Fruit fly (Drosophila melanogaster) whole organism, embryonic: ENCODE data around the gene mus302.

Source experiments
- Adf1 ChIP-seq: fragments of 200-800 bp; sonication (Bioruptor generic); IDR thresholded peaks from 2 replicates; pipeline ENCODE4 v1.3.6; 2022; ENCODE audit warnings: missing biosample characterization, missing genetic modification characterization
- Asciz ChIP-seq: fragments of 200-800 bp; sonication (Bioruptor generic); optimal IDR thresholded peaks from 2 replicates; lab custom pipeline; 2017; ENCODE audit warnings: missing biosample characterization, mild to moderate bottlenecking, missing genetic modification characterization, missing genetic modification reagents
- Atf3 ChIP-seq: fragments of 200-800 bp; sonication (Bioruptor generic); optimal IDR thresholded peaks from 3 replicates; lab custom pipeline; 2016; ENCODE audit warnings: missing biosample characterization, missing genetic modification characterization
- CG10462 ChIP-seq: fragments of 200-800 bp; sonication (Bioruptor generic); optimal IDR thresholded peaks from 2 replicates; lab custom pipeline; 2016; ENCODE audit warnings: missing biosample characterization, missing genetic modification characterization
- CG12659 ChIP-seq: fragments of 200-800 bp; sonication (Bioruptor generic); optimal IDR thresholded peaks from 3 replicates; lab custom pipeline; 2017; ENCODE audit warnings: mild to moderate bottlenecking, missing biosample characterization, missing genetic modification reagents, missing genetic modification characterization
- CG1647 ChIP-seq: fragments of 200-800 bp; sonication (Bioruptor generic); optimal IDR thresholded peaks from 3 replicates; lab custom pipeline; 2016; ENCODE audit warnings: missing biosample characterization, missing genetic modification characterization
- CG16779 ChIP-seq: fragments of 200-800 bp; sonication (Bioruptor generic); IDR thresholded peaks from 2 replicates; pipeline ENCODE4 v1.3.6; 2022; ENCODE audit warnings: missing biosample characterization, missing genetic modification characterization
- CG1792 ChIP-seq: fragments of 200-800 bp; sonication (Bioruptor generic); optimal IDR thresholded peaks from 2 replicates; lab custom pipeline; 2016; ENCODE audit warnings: missing biosample characterization, missing genetic modification characterization
- CG4360 ChIP-seq: fragments of 200-800 bp; sonication (Bioruptor generic); IDR thresholded peaks from 2 replicates; pipeline ENCODE4 v1.3.6; 2022; ENCODE audit warnings: missing biosample characterization, missing genetic modification characterization
- CG8290 ChIP-seq, 3 experiments: fragments of 200-800 bp; sonication (Bioruptor generic); optimal IDR thresholded peaks; 2 replicates each; lab custom pipeline; 2016 to 2019; ENCODE audit warnings: missing biosample characterization in 3 of 3, missing genetic modification characterization in 3 of 3, mild to moderate bottlenecking in 2 of 3, moderate library complexity in 1 of 3
- D19A ChIP-seq: fragments of 200-800 bp; optimal IDR thresholded peaks from 3 replicates; lab custom pipeline; 2019; ENCODE audit warnings: missing biosample characterization, mild to moderate bottlenecking, missing genetic modification characterization, moderate library complexity
- Deaf1 ChIP-seq: fragments of 200-800 bp; optimal IDR thresholded peaks from 3 replicates; lab custom pipeline; 2019; ENCODE audit warnings: missing biosample characterization, mild to moderate bottlenecking, missing genetic modification characterization, moderate library complexity
- Ets65A ChIP-seq: fragments of 200-800 bp; sonication (Bioruptor generic); peaks from one replicate; lab custom pipeline; 2016; ENCODE audit warnings: missing biosample characterization, missing genetic modification characterization
- Fer3 ChIP-seq: fragments of 200-800 bp; sonication (Bioruptor generic); optimal IDR thresholded peaks from 2 replicates; lab custom pipeline; 2018; ENCODE audit warnings: missing biosample characterization, mild to moderate bottlenecking, missing genetic modification characterization, moderate library complexity
- Hr39 ChIP-seq: fragments of >200 bp; optimal IDR thresholded peaks from 2 replicates; lab custom pipeline; 2017
- Hr78 ChIP-seq, 2 experiments: fragments of 200-800 bp in 1 of 2; fragments of >200 bp in 1 of 2; sonication (Bioruptor generic) in 1 of 2; optimal IDR thresholded peaks; 2 replicates each; lab custom pipeline; 2017 to 2019; ENCODE audit warnings: missing biosample characterization in 2 of 2, missing genetic modification characterization in 2 of 2, mild to moderate bottlenecking in 1 of 2, moderate library complexity in 1 of 2
- Med ChIP-seq: fragments of 200-800 bp; sonication (Bioruptor generic); peaks from one replicate; lab custom pipeline; 2016; ENCODE audit warnings: missing biosample characterization, missing genetic modification characterization, mild to moderate bottlenecking, inconsistent platforms, moderate library complexity
- Meics ChIP-seq: fragments of 200-800 bp; sonication (Bioruptor generic); optimal IDR thresholded peaks from 2 replicates; lab custom pipeline; 2017; ENCODE audit warnings: missing biosample characterization, mild to moderate bottlenecking, missing genetic modification characterization
- NFAT ChIP-seq: fragments of 200-800 bp; sonication (Bioruptor generic); IDR thresholded peaks from 2 replicates; pipeline ENCODE4 v1.3.6; 2022; ENCODE audit warnings: missing biosample characterization, missing genetic modification characterization
- Sox100B ChIP-seq: fragments of 200-800 bp; sonication (Bioruptor generic); optimal IDR thresholded peaks from 3 replicates; lab custom pipeline; 2018; ENCODE audit warnings: missing biosample characterization, mild to moderate bottlenecking, missing genetic modification characterization
- Xbp1 ChIP-seq: fragments of 200-800 bp; sonication (Bioruptor generic); optimal IDR thresholded peaks from 3 replicates; lab custom pipeline; 2016; ENCODE audit warnings: missing biosample characterization, mild to moderate bottlenecking, missing genetic modification characterization
- abd-A ChIP-seq: fragments of 200-800 bp; sonication (Bioruptor generic); optimal IDR thresholded peaks from 3 replicates; lab custom pipeline; 2019; ENCODE audit warnings: missing biosample characterization, mild to moderate bottlenecking, missing genetic modification characterization, moderate library complexity
- ara ChIP-seq: fragments of 200-800 bp; sonication (Bioruptor generic); IDR thresholded peaks from 2 replicates; pipeline ENCODE4 v1.3.6; 2022; ENCODE audit warnings: missing biosample characterization, missing genetic modification characterization
- chinmo ChIP-seq: fragments of 200-800 bp; sonication (Bioruptor generic); IDR thresholded peaks from 4 replicates; pipeline ENCODE4 v1.3.6; 2022; ENCODE audit warnings: missing biosample characterization, missing genetic modification characterization; ENCODE audit not compliant: partially characterized antibody
- corto ChIP-seq: fragments of 200-800 bp; sonication (Bioruptor generic); optimal IDR thresholded peaks from 2 replicates; lab custom pipeline; 2016; ENCODE audit warnings: missing biosample characterization, mild to moderate bottlenecking, missing genetic modification characterization, moderate library complexity
- da ChIP-seq: fragments of 200-800 bp; sonication (Bioruptor generic); optimal IDR thresholded peaks from 2 replicates; lab custom pipeline; 2016; ENCODE audit warnings: missing biosample characterization, missing genetic modification characterization
- dmrt11E ChIP-seq: fragments of 200-800 bp; sonication (Bioruptor generic); optimal IDR thresholded peaks from 3 replicates; lab custom pipeline; 2018; ENCODE audit warnings: missing biosample characterization, mild to moderate bottlenecking, missing genetic modification characterization, moderate library complexity
- esg ChIP-seq: fragments of 200-800 bp; sonication (Bioruptor generic); conservative IDR thresholded peaks from 2 replicates; pipeline ENCODE4 v1.3.6; 2022; ENCODE audit warnings: missing biosample characterization, missing genetic modification characterization
- gfzf ChIP-seq: fragments of 200-800 bp; sonication (Bioruptor generic); optimal IDR thresholded peaks from 2 replicates; lab custom pipeline; 2016; ENCODE audit warnings: missing biosample characterization, mild to moderate bottlenecking, missing genetic modification characterization, moderate library complexity
- nom ChIP-seq: fragments of 200-800 bp; sonication (Bioruptor generic); optimal IDR thresholded peaks from 2 replicates; lab custom pipeline; 2017; ENCODE audit warnings: missing biosample characterization, missing genetic modification characterization, mild to moderate bottlenecking, moderate library complexity, missing genetic modification reagents
- sens ChIP-seq: fragments of 200-800 bp; sonication (Bioruptor generic); peaks from one replicate; lab custom pipeline; 2016; ENCODE audit warnings: missing biosample characterization, missing genetic modification characterization
- seq ChIP-seq: fragments of 200-800 bp; sonication (Bioruptor generic); IDR thresholded peaks from 2 replicates; pipeline ENCODE4 v1.3.6; 2022; ENCODE audit warnings: missing biosample characterization, missing genetic modification characterization
- sob ChIP-seq: fragments of 200-800 bp; sonication (Bioruptor generic); IDR thresholded peaks from 2 replicates; pipeline ENCODE4 v1.3.6; 2022; ENCODE audit warnings: missing biosample characterization, missing genetic modification characterization
- vvl ChIP-seq: fragments of 200-800 bp; sonication (Bioruptor generic); IDR thresholded peaks from 2 replicates; pipeline ENCODE4 v1.3.6; 2022; ENCODE audit warnings: missing biosample characterization, missing genetic modification characterization

mus302 gene

dm6 chr3L:16818063-16818462, 38.5 kb upstream of the mus302 start (continued):
- TF ChIP-seq Hr39 (no peak), CG1647 (no peak), gfzf (no peak), CG10462 (GFP tag; lab: Kevin White, UChicago) (no peak), seq (no peak), corto (GFP tag; lab: Kevin White, UChicago) (peak; percentile 58), abd-A (tag; lab: Kevin White, UChicago) (no peak), esg (GFP tag; lab: Robert Waterston, UW) (no peak), sens (peak; percentile 55), da (GFP tag; lab: Kevin White, UChicago) (no peak), Atf3 (GFP tag; lab: Kevin White, UChicago) (no peak), Hr78 (GFP tag; optimal IDR thresholded peaks at IDR 0.05; lab: Kevin White, UChicago) (no peak), dmrt11E (tag; lab: Kevin White, UChicago) (peak; percentile 22)

- TF ChIP-seq NFAT (GFP tag; lab: Robert Waterston, UW) (0 out of 2 replicates have a peak, but pooled peaks have one; percentile 27), vvl (GFP tag; lab: Robert Waterston, UW) (peak; percentile 70), chinmo (GFP tag; lab: Robert Waterston, UW) (peak; percentile 77; the same call in 2 of the 4 replicates), Meics (GFP tag; lab: Kevin White, UChicago) (no peak), ara (no peak), Deaf1 (tag; lab: Kevin White, UChicago) (peak; percentile 12)
- TF ChIP-seq, all 482 proteins: peak for 4
Observed at dm6 chr3L:16813984-16814383, 34.4 kb upstream of the mus302 start.

- 0 out of 4 replicates have a peak, but pooled peaks have one; percentile 44 for TF ChIP-seq chinmo (GFP tag; lab: Robert Waterston, UW)
- no peak for TF ChIP-seq Xbp1 (GFP tag; lab: Kevin White, UChicago)
- TF ChIP-seq CG16779 (GFP tag; lab: Robert Waterston, UW), result no peak
- no peak for TF ChIP-seq CG8290 (GFP tag; optimal IDR thresholded peaks at IDR 0.05; lab: Kevin White, UChicago)
- peak in 1 of 2 experiments; percentile 6 for TF ChIP-seq CG8290 (tag; optimal IDR thresholded peaks at IDR 0.05; lab: Kevin White, UChicago)
- TF ChIP-seq Asciz (GFP tag; lab: Kevin White, UChicago), result no peak
- TF ChIP-seq Adf1 (GFP tag; lab: Robert Waterston, UW), result peak; percentile 85
- TF ChIP-seq CG1647, result no peak
- no peak for TF ChIP-seq Fer3 (tag; lab: Kevin White, UChicago)
- 0 out of 2 replicates have a peak, but pooled peaks have one; percentile 27 for TF ChIP-seq sob (GFP tag; lab: Robert Waterston, UW)
- peak; percentile 17 for TF ChIP-seq nom (GFP tag; lab: Kevin White, UChicago)
- TF ChIP-seq Med (GFP tag; lab: Kevin White, UChicago), result peak; percentile 70
- TF ChIP-seq CG1792 (GFP tag; lab: Kevin White, UChicago), result no peak
- TF ChIP-seq CG12659 (GFP tag; lab: Kevin White, UChicago), result no peak
- TF ChIP-seq CG4360 (GFP tag; lab: Robert Waterston, UW), result 0 out of 2 replicates have a peak, but pooled peaks have one; percentile 7
Observed at dm6 chr3L:16811908-16812307, 32.4 kb upstream of the mus302 start.

dm6 chr3L:16810512-16810911, 31.0 kb upstream of the mus302 start:
- TF ChIP-seq Ets65A (GFP tag; lab: Kevin White, UChicago), result peak; percentile 91
- TF ChIP-seq Sox100B, result no peak
- no peak for TF ChIP-seq D19A
- TF ChIP-seq, all 482 proteins: peak for 1
